Worm (Caenorhabditis elegans) whole organism, L2 larva: ENCODE data around the gene F36F12.2.

Experiments
- F13H6.1 ChIP-seq: sonication (generic microtip); optimal IDR thresholded peaks from 2 replicates; lab custom pipeline; 2016; ENCODE audit warnings: missing genetic modification characterization, missing compliant biosample characterization
- aly-2 ChIP-seq: fragments of 150-350 bp; optimal IDR thresholded peaks from 2 replicates; lab custom pipeline; 2014; ENCODE audit warnings: missing biosample characterization, missing genetic modification characterization
- ceh-16 ChIP-seq: fragments of 150-350 bp; optimal IDR thresholded peaks from 2 replicates; lab custom pipeline; 2014; ENCODE audit warnings: missing biosample characterization, missing genetic modification characterization
- lsy-2 ChIP-seq, 2 experiments: fragments of 150-350 bp in 1 of 2; sonication (generic microtip) in 1 of 2; optimal IDR thresholded peaks; 2 replicates each; lab custom pipeline; 2014 to 2017; ENCODE audit warnings: missing biosample characterization in 2 of 2, missing genetic modification characterization in 2 of 2
- nhr-11 ChIP-seq: fragments of 150-350 bp; optimal IDR thresholded peaks from 2 replicates; lab custom pipeline; 2014; ENCODE audit warnings: missing biosample characterization, missing genetic modification characterization
- nhr-77 ChIP-seq: fragments of 150-350 bp; optimal IDR thresholded peaks from 2 replicates; lab custom pipeline; 2014; ENCODE audit warnings: missing biosample characterization, missing genetic modification characterization
- skn-1 ChIP-seq: sonication (generic microtip); optimal IDR thresholded peaks from 2 replicates; lab custom pipeline; 2017; ENCODE audit warnings: missing biosample characterization, missing genetic modification characterization

DNA sequence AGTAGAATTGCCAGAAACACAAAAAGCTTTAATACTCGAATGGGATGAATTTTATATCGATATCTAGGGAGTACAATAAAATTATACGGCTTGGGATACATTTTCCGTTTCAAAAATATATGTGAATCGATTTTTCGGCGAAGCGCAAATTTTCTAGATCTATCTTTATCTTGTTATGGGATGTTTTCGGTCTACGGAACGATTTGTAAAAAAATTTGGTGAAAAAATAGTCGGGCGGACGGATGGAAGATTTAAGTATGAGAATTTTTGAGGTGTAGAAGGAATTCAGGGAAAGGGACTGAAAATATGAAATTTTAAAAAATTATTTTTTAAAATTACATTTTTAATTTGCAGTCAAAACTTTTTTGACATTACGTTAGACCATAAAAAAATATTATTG is 10.9 kb upstream of the F36F12.2 start, which contains the start of gene F22F7.4:
- TF ChIP-seq lsy-2 (tag; optimal IDR thresholded peaks at IDR 0.05; lab: Kevin White, UChicago) (no peak), nhr-77 (tag; lab: Kevin White, UChicago) (no peak), ceh-16 (tag; lab: Kevin White, UChicago) (no peak), F13H6.1 (tag; lab: Kevin White, UChicago) (no peak), nhr-11 (no peak), skn-1 (tag; lab: Kevin White, UChicago) (no peak), aly-2 (tag; lab: Kevin White, UChicago) (no peak)
